Worm (Caenorhabditis elegans): ENCODE data around the gene spas-1.

DNA sequence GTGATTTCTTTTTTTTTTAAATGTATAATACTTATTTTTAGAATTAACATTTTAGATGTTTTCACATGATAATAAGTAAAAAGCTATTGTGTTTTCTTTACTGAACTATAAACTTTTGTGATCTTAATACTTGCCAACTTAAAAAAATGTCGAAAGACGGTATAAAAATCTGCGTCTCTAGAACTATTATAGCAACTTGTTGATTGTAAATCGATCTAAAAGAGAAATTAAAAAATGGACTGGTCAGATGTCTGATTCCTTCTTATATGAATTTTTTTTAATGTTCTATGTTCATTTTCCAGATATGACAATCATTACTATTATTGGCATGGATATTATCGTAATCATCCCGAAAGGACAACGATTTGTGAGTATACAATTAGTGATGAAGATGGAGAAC lies 47.8 kb upstream of the spas-1 start, which contains the start of gene F21C10.3:
- TF ChIP-seq F13H6.1 (tag; optimal IDR thresholded peaks at IDR 0.05): no peak
- no peak for TF ChIP-seq elt-3 (tag; optimal IDR thresholded peaks at IDR 0.05)
- TF ChIP-seq nhr-77 (tag; optimal IDR thresholded peaks at IDR 0.05): no peak
- TF ChIP-seq ztf-4 (tag; optimal IDR thresholded peaks at IDR 0.05): no peak
- TF ChIP-seq nhr-237 (tag; optimal IDR thresholded peaks at IDR 0.05): no peak
- no peak for TF ChIP-seq nhr-11 (tag; optimal IDR thresholded peaks at IDR 0.05)
- TF ChIP-seq alr-1 (tag; optimal IDR thresholded peaks at IDR 0.05): no peak
- no peak for TF ChIP-seq ZK546.5 (tag; optimal IDR thresholded peaks at IDR 0.05)
- TF ChIP-seq unc-62 (GFP tag; optimal IDR thresholded peaks at IDR 0.05): no peak
- TF ChIP-seq mdl-1 (tag; optimal IDR thresholded peaks at IDR 0.05): no peak
- TF ChIP-seq ama-1 (optimal IDR thresholded peaks at IDR 0.05): no peak
- no peak for TF ChIP-seq skn-1 (tag; optimal IDR thresholded peaks at IDR 0.05)
- TF ChIP-seq fos-1 (tag; optimal IDR thresholded peaks at IDR 0.05): no peak
